Fruit fly (Drosophila melanogaster) whole organism, adult: ENCODE data around the gene pck.
A peak's percentile ranks its signal among the peaks of the same experiment; 100 is the strongest.

ENCODE experiments used
- CG11617 ChIP-seq: fragments of 200-800 bp; sonication (Bioruptor generic); optimal IDR thresholded peaks from 2 replicates; lab custom pipeline; 2017; ENCODE audit warnings: mild to moderate bottlenecking, missing biosample characterization, missing genetic modification reagents, missing genetic modification characterization
- CG12768 ChIP-seq: fragments of 200-800 bp; sonication (Bioruptor generic); optimal IDR thresholded peaks from 2 replicates; lab custom pipeline; 2017; ENCODE audit warnings: missing biosample characterization, missing genetic modification characterization, mild to moderate bottlenecking, moderate library complexity, missing genetic modification reagents
- CG14711 ChIP-seq: fragments of 200-800 bp; sonication (Bioruptor generic); optimal IDR thresholded peaks from 2 replicates; lab custom pipeline; 2018; ENCODE audit warnings: missing biosample characterization, mild to moderate bottlenecking, missing genetic modification characterization, moderate library complexity
- CG1620 ChIP-seq: fragments of 200-800 bp; sonication (Bioruptor generic); optimal IDR thresholded peaks from 2 replicates; lab custom pipeline; 2016; ENCODE audit warnings: missing biosample characterization, missing genetic modification characterization
- CG33017 ChIP-seq: fragments of 200-800 bp; sonication (Bioruptor generic); optimal IDR thresholded peaks from 2 replicates; lab custom pipeline; 2018; ENCODE audit warnings: missing biosample characterization, mild to moderate bottlenecking, missing genetic modification characterization, moderate library complexity
- CG5204 ChIP-seq: fragments of 200-800 bp; sonication (Bioruptor generic); optimal IDR thresholded peaks from 2 replicates; lab custom pipeline; 2016; ENCODE audit warnings: missing biosample characterization, missing genetic modification characterization
- CG7045 ChIP-seq: fragments of 200-800 bp; sonication (Bioruptor generic); optimal IDR thresholded peaks from 2 replicates; lab custom pipeline; 2017; ENCODE audit warnings: missing biosample characterization, mild to moderate bottlenecking, missing genetic modification characterization
- CG7101 ChIP-seq: fragments of 200-800 bp; sonication (Bioruptor generic); optimal IDR thresholded peaks from 2 replicates; lab custom pipeline; 2018; ENCODE audit warnings: missing biosample characterization, mild to moderate bottlenecking, missing genetic modification characterization, moderate library complexity
- Clk ChIP-seq: fragments of 200-800 bp; sonication (Bioruptor generic); optimal IDR thresholded peaks from 2 replicates; lab custom pipeline; 2017; ENCODE audit warnings: missing biosample characterization, missing genetic modification characterization
- Crg-1 ChIP-seq: fragments of 200-800 bp; sonication (Bioruptor generic); optimal IDR thresholded peaks from 2 replicates; lab custom pipeline; 2016; ENCODE audit warnings: missing biosample characterization, missing genetic modification characterization
- Hr96 ChIP-seq: fragments of 200-800 bp; sonication (Bioruptor generic); optimal IDR thresholded peaks from 2 replicates; lab custom pipeline; 2016; ENCODE audit warnings: missing biosample characterization, missing genetic modification characterization
- Mnt ChIP-seq: fragments of 200-800 bp; sonication (Bioruptor generic); optimal IDR thresholded peaks from 2 replicates; lab custom pipeline; 2016; ENCODE audit warnings: missing biosample characterization, mild to moderate bottlenecking, missing genetic modification characterization
- bab1 ChIP-seq: fragments of 200-800 bp; sonication (Bioruptor generic); optimal IDR thresholded peaks from 3 replicates; lab custom pipeline; 2019; ENCODE audit warnings: missing biosample characterization, mild to moderate bottlenecking, missing genetic modification characterization, moderate library complexity
- cic ChIP-seq: fragments of 200-800 bp; sonication (Bioruptor generic); optimal IDR thresholded peaks from 2 replicates; lab custom pipeline; 2017; ENCODE audit warnings: missing biosample characterization, mild to moderate bottlenecking, missing genetic modification characterization, moderate library complexity
- cnc ChIP-seq, 2 experiments: fragments of >200 bp; optimal IDR thresholded peaks; 2 replicates each; lab custom pipeline; 2017
- kay ChIP-seq: fragments of 200-800 bp; sonication (Bioruptor generic); peaks from one replicate; lab custom pipeline; 2016; ENCODE audit warnings: missing biosample characterization, missing genetic modification characterization, borderline replicate concordance
- ovo ChIP-seq: fragments of 200-800 bp; sonication (Bioruptor generic); optimal IDR thresholded peaks from 2 replicates; lab custom pipeline; 2016; ENCODE audit warnings: missing biosample characterization, missing genetic modification characterization
- pad ChIP-seq: fragments of 200-800 bp; sonication (Bioruptor generic); optimal IDR thresholded peaks from 3 replicates; lab custom pipeline; 2017; ENCODE audit warnings: missing biosample characterization, missing genetic modification characterization, mild to moderate bottlenecking, moderate library complexity, missing genetic modification reagents
- tj ChIP-seq: fragments of 200-800 bp; sonication (Bioruptor generic); optimal IDR thresholded peaks from 3 replicates; lab custom pipeline; 2017; ENCODE audit warnings: missing biosample characterization, mild to moderate bottlenecking, missing genetic modification characterization, moderate library complexity
- toe ChIP-seq: fragments of 200-800 bp; sonication (Bioruptor generic); optimal IDR thresholded peaks from 2 replicates; lab custom pipeline; 2016; ENCODE audit warnings: missing biosample characterization, missing genetic modification characterization

Gene pck

DNA sequence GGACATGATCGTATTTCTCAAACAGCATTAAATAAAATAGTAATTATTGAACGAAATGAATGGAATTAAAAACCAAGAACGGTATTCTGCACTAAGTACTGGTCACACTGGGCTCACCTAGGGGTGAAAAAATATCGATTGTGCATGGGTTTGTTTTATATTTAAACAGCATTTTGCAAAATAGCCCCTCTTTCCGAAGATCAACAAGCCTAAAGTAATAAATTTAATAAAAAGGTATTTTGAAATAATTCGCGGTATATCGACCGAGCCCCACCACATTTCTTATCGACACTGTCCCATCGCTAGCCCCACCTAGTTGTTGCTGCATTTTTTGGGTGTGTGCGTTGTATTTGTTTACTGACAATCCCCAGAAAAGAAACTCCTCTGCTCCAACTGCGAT, at the start of gene pck:
pck (plus strand) TSS at position 105 of the 400 bp plus-strand sequence.
- no peak for TF ChIP-seq CG5204 (GFP tag; lab: Kevin White, UChicago)
- TF ChIP-seq cnc (optimal IDR thresholded peaks at IDR 0.05; lab: Kevin White, UChicago), result no peak
- TF ChIP-seq Mnt (GFP tag; lab: Kevin White, UChicago), result peak; percentile 86
- TF ChIP-seq CG14711 (tag; lab: Kevin White, UChicago), result peak; percentile 68
- TF ChIP-seq CG1620 (GFP tag; lab: Kevin White, UChicago), result peak; percentile 77
- peak; percentile 57 for TF ChIP-seq Crg-1
- TF ChIP-seq cic (GFP tag; lab: Kevin White, UChicago), result no peak
- TF ChIP-seq CG11617, result peak; percentile 66
- peak; percentile 78 for TF ChIP-seq ovo (GFP tag; lab: Kevin White, UChicago)
- peak; percentile 10 for TF ChIP-seq CG33017
- TF ChIP-seq Clk (GFP tag; lab: Kevin White, UChicago), result no peak
- peak; percentile 54 for TF ChIP-seq CG7101 (tag; lab: Kevin White, UChicago)
- peak; percentile 60 for TF ChIP-seq toe (GFP tag; lab: Kevin White, UChicago)
- TF ChIP-seq kay (GFP tag; lab: Kevin White, UChicago), result no peak
- peak; percentile 81 for TF ChIP-seq Hr96
- TF ChIP-seq CG7045 (GFP tag; lab: Kevin White, UChicago), result no peak
- TF ChIP-seq pad (GFP tag; lab: Kevin White, UChicago), result peak; percentile 56
- peak; percentile 56 for TF ChIP-seq bab1 (GFP tag; lab: Kevin White, UChicago)
- TF ChIP-seq tj (GFP tag; lab: Kevin White, UChicago), result peak; percentile 36
- TF ChIP-seq CG12768 (GFP tag; lab: Kevin White, UChicago), result no peak

DNA sequence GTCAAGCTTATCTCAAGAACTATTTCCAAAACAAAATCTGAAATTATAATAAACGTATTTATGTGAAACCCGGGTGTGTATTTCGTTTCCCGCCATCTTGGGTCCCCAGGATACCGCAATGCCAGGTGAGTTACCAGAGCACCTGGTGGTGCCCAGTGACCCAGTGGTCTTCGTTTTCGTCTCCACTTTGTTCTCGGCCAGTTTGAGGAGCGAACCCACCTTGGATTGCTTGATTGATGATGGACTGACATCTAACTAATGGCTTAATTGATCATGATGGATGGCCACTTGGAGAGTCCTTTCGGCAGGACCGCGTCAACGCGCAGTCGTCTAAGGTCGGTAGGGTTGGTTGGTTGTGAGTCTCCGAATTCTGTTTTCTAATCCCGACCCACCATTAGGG, 18.3 kb upstream of the pck start, which contains the start of gene Gr2a:
Gr2a (plus strand) TSS at position 301 of the 400 bp plus-strand sequence.
- TF ChIP-seq Mnt (GFP tag; lab: Kevin White, UChicago) (no peak), CG7101 (tag; lab: Kevin White, UChicago) (no peak), CG1620 (GFP tag; lab: Kevin White, UChicago) (no peak), bab1 (GFP tag; lab: Kevin White, UChicago) (no peak)

- TF ChIP-seq Hr96 (no peak), ovo (GFP tag; lab: Kevin White, UChicago) (peak; percentile 85)
Measured at dm6 chrX:1454837-1455236, 15.6 kb upstream of the pck start.

DNA sequence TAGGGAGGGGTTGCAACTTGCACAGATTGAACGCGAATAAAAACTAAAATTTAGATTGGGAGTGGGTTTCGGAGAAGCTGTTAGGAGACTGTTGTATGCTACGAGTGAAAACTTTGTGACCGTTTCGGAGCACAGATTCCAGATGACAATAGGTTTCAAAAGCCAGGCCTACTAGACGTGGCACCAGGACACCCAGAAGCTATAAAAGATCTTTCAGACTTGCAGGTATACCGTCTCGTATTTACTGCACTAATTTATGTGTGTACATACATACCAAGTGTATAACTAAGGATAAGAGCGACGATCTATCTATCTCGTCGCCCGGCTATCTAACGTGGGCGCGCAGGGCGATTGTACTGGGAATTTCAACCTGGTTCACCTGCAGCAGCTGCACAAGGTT, 13.5 kb upstream of the pck start, which contains the start of gene CG14785:
CG14785 (minus strand) TSS at position 101 of the 400 bp plus-strand sequence.
- no peak for TF ChIP-seq CG7045 (GFP tag; lab: Kevin White, UChicago)

DNA sequence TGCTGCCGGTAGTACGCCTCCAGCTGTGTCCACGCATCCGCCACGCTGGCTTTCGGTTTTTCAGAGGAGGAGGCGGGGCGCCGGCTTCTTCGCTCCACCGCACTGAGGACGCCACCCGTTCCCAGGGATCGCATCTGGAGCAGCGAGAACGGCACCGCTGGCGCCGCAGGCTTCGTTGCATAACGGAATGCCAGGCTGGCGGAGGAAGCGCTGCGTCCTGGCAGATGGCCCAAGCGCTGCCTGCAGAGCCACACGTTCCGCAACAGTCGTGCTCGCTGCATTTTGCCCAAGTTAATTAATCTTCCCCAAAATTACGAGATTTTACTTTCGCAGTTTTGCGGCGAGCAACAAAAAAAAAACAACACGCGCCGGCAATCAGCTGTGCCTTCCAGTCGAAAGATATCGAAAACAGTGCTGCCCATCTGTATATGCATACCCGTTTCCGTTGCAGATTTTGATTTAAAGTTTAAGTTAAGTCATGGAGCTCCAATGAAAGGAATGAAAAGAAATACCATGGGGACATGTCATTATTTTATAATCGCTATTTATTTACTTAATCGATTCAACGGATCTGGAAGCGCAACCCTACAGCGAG, 10.1 kb upstream of the pck start, which contains the start of gene Lrpprc2:
Lrpprc2 (minus strand) TSS at position 340 of the 595 bp plus-strand sequence.
- TF ChIP-seq Mnt (GFP tag; lab: Kevin White, UChicago), result peak; percentile 7
- TF ChIP-seq CG5204 (GFP tag; lab: Kevin White, UChicago), result no peak
- TF ChIP-seq Crg-1, result peak; percentile 3
- TF ChIP-seq CG11617, result no peak
- TF ChIP-seq bab1 (GFP tag; lab: Kevin White, UChicago), result peak; percentile 25
- TF ChIP-seq kay (GFP tag; lab: Kevin White, UChicago), result no peak

DNA sequence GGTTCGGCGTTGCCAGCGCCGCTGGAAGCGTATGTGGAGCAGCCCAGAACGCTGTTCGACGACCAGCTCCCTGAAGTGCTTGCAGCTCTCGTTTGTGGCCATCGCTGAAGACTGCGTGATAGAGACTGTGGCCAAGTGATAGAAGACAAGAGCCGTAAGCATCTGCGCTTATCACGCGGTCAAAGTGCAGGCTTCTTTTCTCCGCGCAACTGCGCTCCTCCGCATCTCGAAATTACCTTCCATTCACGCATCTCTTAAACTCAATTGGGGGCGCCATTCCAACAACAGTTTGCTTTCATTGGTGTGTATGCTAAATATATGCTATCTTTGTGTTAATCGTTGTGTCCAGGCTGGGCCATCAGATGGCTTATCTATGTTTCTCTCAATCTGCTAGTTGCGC, 8.9 kb upstream of the pck start, which contains the start of gene CG14787:
CG14787 (minus strand) TSS at position 133 of the 400 bp plus-strand sequence.
- TF ChIP-seq cnc (optimal IDR thresholded peaks at IDR 0.05; lab: Kevin White, UChicago) (no peak), Hr96 (no peak), Clk (GFP tag; lab: Kevin White, UChicago) (no peak), CG33017 (no peak), kay (GFP tag; lab: Kevin White, UChicago) (no peak), toe (GFP tag; lab: Kevin White, UChicago) (no peak), tj (GFP tag; lab: Kevin White, UChicago) (no peak), cic (GFP tag; lab: Kevin White, UChicago) (no peak), ovo (GFP tag; lab: Kevin White, UChicago) (no peak), CG14711 (tag; lab: Kevin White, UChicago) (no peak), CG5204 (GFP tag; lab: Kevin White, UChicago) (no peak), CG12768 (GFP tag; lab: Kevin White, UChicago) (no peak), CG7101 (tag; lab: Kevin White, UChicago) (no peak), CG7045 (GFP tag; lab: Kevin White, UChicago) (no peak), CG11617 (no peak), pad (GFP tag; lab: Kevin White, UChicago) (no peak), Crg-1 (no peak), CG1620 (GFP tag; lab: Kevin White, UChicago) (no peak), bab1 (GFP tag; lab: Kevin White, UChicago) (no peak), Mnt (GFP tag; lab: Kevin White, UChicago) (no peak)

dm6 chrX:1464033-1464432, 6.4 kb upstream of the pck start, which contains the start of gene Ns3:
TSS of gene Ns3 (minus strand) at chrX:1464220.
- TF ChIP-seq Hr96 (no peak), bab1 (GFP tag; lab: Kevin White, UChicago) (peak; percentile 46), Mnt (GFP tag; lab: Kevin White, UChicago) (peak; percentile 99)
